Worm (Caenorhabditis elegans) whole organism, young adult: ENCODE results near the gene F13B6.2.

Experiments used
- B0035.1 ChIP-seq: sonication (generic microtip); optimal IDR thresholded peaks from 2 replicates; lab custom pipeline; 2016; ENCODE audit warnings: missing genetic modification characterization, mild to moderate bottlenecking, missing compliant biosample characterization, missing genotype, missing genetic modification reagents
- B0336.3 ChIP-seq: fragments of 200-800 bp; sonication (Bioruptor generic); IDR thresholded peaks from 2 replicates; pipeline ENCODE4 v1.3.6; 2022; ENCODE audit warnings: missing genetic modification characterization, missing compliant biosample characterization
- C17E4.6 ChIP-seq: fragments of 200-800 bp; sonication (Bioruptor generic); IDR thresholded peaks from 2 replicates; pipeline ENCODE4 v1.3.6; 2022; ENCODE audit warnings: missing genetic modification reagents, missing genetic modification characterization, missing compliant biosample characterization
- D2030.7 ChIP-seq: fragments of 200-800 bp; sonication (Bioruptor generic); IDR thresholded peaks from 2 replicates; pipeline ENCODE4 v1.3.6; 2022; ENCODE audit warnings: missing genetic modification reagents, missing genetic modification characterization, missing compliant biosample characterization
- F22D6.2 ChIP-seq: sonication (generic microtip); optimal IDR thresholded peaks from 2 replicates; lab custom pipeline; 2016; ENCODE audit warnings: mild to moderate bottlenecking, missing genetic modification characterization, missing compliant biosample characterization
- F33H1.4 ChIP-seq: fragments of 200-800 bp; sonication (Bioruptor generic); IDR thresholded peaks from 2 replicates; pipeline ENCODE4 v1.3.6; 2022; ENCODE audit warnings: missing genetic modification reagents, missing genetic modification characterization, missing compliant biosample characterization
- Y53G8AR.9 ChIP-seq: fragments of 200-800 bp; sonication (Bioruptor generic); conservative IDR thresholded peaks from 2 replicates; pipeline ENCODE4 v1.3.6; 2022; ENCODE audit warnings: missing genetic modification reagents, missing genetic modification characterization, missing compliant biosample characterization
- Y95B8A.8 ChIP-seq: fragments of 200-800 bp; sonication (Bioruptor generic); IDR thresholded peaks from 2 replicates; pipeline ENCODE4 v1.3.6; 2022; ENCODE audit warnings: missing genetic modification reagents, missing genetic modification characterization, missing compliant biosample characterization
- ZK185.1 ChIP-seq: sonication (generic microtip); optimal IDR thresholded peaks from 2 replicates; lab custom pipeline; 2016; ENCODE audit warnings: mild to moderate bottlenecking, missing genetic modification characterization, missing compliant biosample characterization; ENCODE audit not compliant: poor library complexity, severe bottlenecking
- atf-7 ChIP-seq: sonication (generic microtip); optimal IDR thresholded peaks from 2 replicates; lab custom pipeline; 2017; ENCODE audit warnings: mild to moderate bottlenecking, missing genetic modification characterization, missing compliant biosample characterization
- athp-1 ChIP-seq: sonication (generic microtip); optimal IDR thresholded peaks from 2 replicates; lab custom pipeline; 2017; ENCODE audit warnings: mild to moderate bottlenecking, missing genetic modification characterization, missing compliant biosample characterization
- attf-3 ChIP-seq: fragments of 200-800 bp; sonication (Bioruptor generic); conservative IDR thresholded peaks from 2 replicates; pipeline ENCODE4 v1.3.6; 2022; ENCODE audit warnings: missing genetic modification reagents, missing genetic modification characterization, missing compliant biosample characterization
- attf-5 ChIP-seq: fragments of 200-800 bp; sonication (Bioruptor generic); optimal IDR thresholded peaks from 2 replicates; lab custom pipeline; 2018; ENCODE audit warnings: mild to moderate bottlenecking, missing genetic modification characterization, missing compliant biosample characterization
- attf-6 ChIP-seq: fragments of 200-800 bp; sonication (Bioruptor generic); IDR thresholded peaks from 2 replicates; pipeline ENCODE4 v1.3.6; 2022; ENCODE audit warnings: missing genetic modification reagents, missing genetic modification characterization, missing compliant biosample characterization
- bed-1 ChIP-seq: fragments of 200-800 bp; sonication (Bioruptor generic); IDR thresholded peaks from 2 replicates; pipeline ENCODE4 v1.3.6; 2022; ENCODE audit warnings: missing genetic modification reagents, missing genetic modification characterization, missing compliant biosample characterization
- ceh-79 ChIP-seq: sonication (generic microtip); optimal IDR thresholded peaks from 2 replicates; lab custom pipeline; 2017; ENCODE audit warnings: mild to moderate bottlenecking, missing genetic modification characterization, missing compliant biosample characterization
- ceh-91 ChIP-seq: fragments of 200-800 bp; sonication (Bioruptor generic); IDR thresholded peaks from 2 replicates; pipeline ENCODE4 v1.3.6; 2022; ENCODE audit warnings: missing genetic modification reagents, missing genetic modification characterization, missing compliant biosample characterization
- dpl-1 ChIP-seq: fragments of 150-350 bp; optimal IDR thresholded peaks from 2 replicates; lab custom pipeline; 2014; ENCODE audit warnings: missing biosample characterization, missing genetic modification reagents, missing genetic modification characterization
- ets-4 ChIP-seq: fragments of 200-800 bp; sonication (Bioruptor generic); optimal IDR thresholded peaks from 2 replicates; lab custom pipeline; 2018; ENCODE audit warnings: mild to moderate bottlenecking, missing genetic modification characterization, missing compliant biosample characterization
- hmg-1.2 ChIP-seq: fragments of 200-800 bp; sonication (Bioruptor generic); IDR thresholded peaks from 2 replicates; pipeline ENCODE4 v1.3.6; 2022; ENCODE audit warnings: missing genetic modification reagents, missing genetic modification characterization, missing compliant biosample characterization
- hsf-1 ChIP-seq: fragments of 200-800 bp; sonication (Bioruptor generic); IDR thresholded peaks from 2 replicates; pipeline ENCODE4 v1.3.6; 2022; ENCODE audit warnings: missing genetic modification reagents, missing genetic modification characterization, missing compliant biosample characterization
- lin-26 ChIP-seq: fragments of 200-800 bp; sonication (Bioruptor generic); IDR thresholded peaks from 2 replicates; pipeline ENCODE4 v1.3.6; 2022; ENCODE audit warnings: missing genetic modification reagents, missing genetic modification characterization, missing compliant biosample characterization
- lin-35 ChIP-seq, 3 experiments: fragments of 150-350 bp in 2 of 3; sonication (generic microtip) in 1 of 3; optimal IDR thresholded peaks; 2 replicates each; lab custom pipeline; 2014 to 2018; ENCODE audit warnings: missing biosample characterization in 3 of 3, missing genetic modification characterization in 3 of 3, missing genetic modification reagents in 3 of 3
- lin-40 ChIP-seq: sonication (generic microtip); optimal IDR thresholded peaks from 2 replicates; lab custom pipeline; 2016; ENCODE audit warnings: missing genetic modification characterization, mild to moderate bottlenecking, missing compliant biosample characterization, missing genotype, missing genetic modification reagents
- lir-1 ChIP-seq: fragments of 200-800 bp; sonication (Bioruptor generic); conservative IDR thresholded peaks from 2 replicates; pipeline ENCODE4 v1.3.6; 2022; ENCODE audit warnings: missing genetic modification reagents, missing genetic modification characterization, missing compliant biosample characterization
- madf-3 ChIP-seq: fragments of 200-800 bp; sonication (Bioruptor generic); IDR thresholded peaks from 2 replicates; pipeline ENCODE4 v1.3.6; 2022; ENCODE audit warnings: missing genetic modification reagents, missing genetic modification characterization, missing compliant biosample characterization
- madf-6 ChIP-seq: fragments of 200-800 bp; sonication (Bioruptor generic); IDR thresholded peaks from 2 replicates; pipeline ENCODE4 v1.3.6; 2022; ENCODE audit warnings: missing genetic modification reagents, missing genetic modification characterization, missing compliant biosample characterization
- madf-8 ChIP-seq: fragments of 200-800 bp; sonication (Bioruptor generic); conservative IDR thresholded peaks from 2 replicates; pipeline ENCODE4 v1.3.6; 2022; ENCODE audit warnings: missing genetic modification reagents, missing genetic modification characterization, missing compliant biosample characterization
- nfya-2 ChIP-seq: fragments of 200-800 bp; sonication (Bioruptor generic); IDR thresholded peaks from 2 replicates; pipeline ENCODE4 v1.3.6; 2022; ENCODE audit warnings: missing genetic modification reagents, missing genetic modification characterization, missing compliant biosample characterization
- rcor-1 ChIP-seq: fragments of 200-800 bp; sonication (Bioruptor generic); IDR thresholded peaks from 2 replicates; pipeline ENCODE4 v1.3.6; 2022; ENCODE audit warnings: missing genetic modification reagents, missing genetic modification characterization, missing compliant biosample characterization
- snpc-1.1 ChIP-seq: sonication (generic microtip); optimal IDR thresholded peaks from 2 replicates; lab custom pipeline; 2017; ENCODE audit warnings: missing genetic modification characterization, mild to moderate bottlenecking, missing compliant biosample characterization, antibody characterized with exemption, moderate library complexity, missing genotype, missing genetic modification reagents; ENCODE audit not compliant: insufficient read depth
- snpc-3.4 ChIP-seq: sonication (generic microtip); optimal IDR thresholded peaks from 2 replicates; lab custom pipeline; 2017; ENCODE audit warnings: missing genetic modification characterization, mild to moderate bottlenecking, missing compliant biosample characterization, antibody characterized with exemption, moderate library complexity, missing genotype, missing genetic modification reagents
- snpc-4 ChIP-seq, 5 experiments: fragments of 150-350 bp in 1 of 5; sonication (generic microtip) in 4 of 5; optimal IDR thresholded peaks; 2 replicates each; lab custom pipeline; 2014 to 2018; ENCODE audit warnings: missing genetic modification characterization in 5 of 5, missing biosample characterization in 3 of 5, antibody characterized with exemption in 2 of 5, mild to moderate bottlenecking in 2 of 5, missing compliant biosample characterization in 2 of 5, missing genotype in 2 of 5, moderate library complexity in 2 of 5, missing genetic modification reagents in 1 of 5
- sptf-2 ChIP-seq: fragments of 200-800 bp; sonication (Bioruptor generic); optimal IDR thresholded peaks from 2 replicates; lab custom pipeline; 2018; ENCODE audit warnings: mild to moderate bottlenecking, missing genetic modification characterization, missing compliant biosample characterization
- tbp1 ChIP-seq: fragments of 200-800 bp; sonication (Bioruptor generic); optimal IDR thresholded peaks from 2 replicates; lab custom pipeline; 2018; ENCODE audit warnings: mild to moderate bottlenecking, missing genetic modification characterization, missing compliant biosample characterization
- tlf-1 ChIP-seq: fragments of 200-800 bp; sonication (Bioruptor generic); optimal IDR thresholded peaks from 2 replicates; lab custom pipeline; 2018; ENCODE audit warnings: mild to moderate bottlenecking, missing genetic modification characterization, missing compliant biosample characterization
- unc-130 ChIP-seq: sonication (generic microtip); optimal IDR thresholded peaks from 2 replicates; lab custom pipeline; 2016; ENCODE audit warnings: missing genetic modification reagents, missing genetic modification characterization, missing compliant biosample characterization
- unc-62 ChIP-seq: fragments of 150-350 bp; optimal IDR thresholded peaks from 2 replicates; lab custom pipeline; 2014; ENCODE audit warnings: missing biosample characterization, missing genetic modification reagents, missing genetic modification characterization
- zim-3 ChIP-seq: sonication (generic microtip); optimal IDR thresholded peaks from 2 replicates; lab custom pipeline; 2017; ENCODE audit warnings: mild to moderate bottlenecking, missing genetic modification characterization, moderate library complexity, missing compliant biosample characterization
- ztf-25 ChIP-seq: fragments of 200-800 bp; sonication (Bioruptor generic); IDR thresholded peaks from 2 replicates; pipeline ENCODE4 v1.3.6; 2022; ENCODE audit warnings: missing genetic modification reagents, missing genetic modification characterization, missing compliant biosample characterization
- ztf-26 ChIP-seq: sonication (generic microtip); optimal IDR thresholded peaks from 2 replicates; lab custom pipeline; 2017; ENCODE audit warnings: missing genetic modification characterization, missing compliant biosample characterization
- ztf-28 ChIP-seq: fragments of 200-800 bp; sonication (Bioruptor generic); IDR thresholded peaks from 2 replicates; pipeline ENCODE4 v1.3.6; 2022; ENCODE audit warnings: missing genetic modification reagents, missing genetic modification characterization, missing compliant biosample characterization
- ztf-6 ChIP-seq: fragments of 200-800 bp; sonication (Bioruptor generic); IDR thresholded peaks from 2 replicates; pipeline ENCODE4 v1.3.6; 2022; ENCODE audit warnings: missing genetic modification reagents, missing genetic modification characterization, missing compliant biosample characterization

Gene F13B6.2

DNA sequence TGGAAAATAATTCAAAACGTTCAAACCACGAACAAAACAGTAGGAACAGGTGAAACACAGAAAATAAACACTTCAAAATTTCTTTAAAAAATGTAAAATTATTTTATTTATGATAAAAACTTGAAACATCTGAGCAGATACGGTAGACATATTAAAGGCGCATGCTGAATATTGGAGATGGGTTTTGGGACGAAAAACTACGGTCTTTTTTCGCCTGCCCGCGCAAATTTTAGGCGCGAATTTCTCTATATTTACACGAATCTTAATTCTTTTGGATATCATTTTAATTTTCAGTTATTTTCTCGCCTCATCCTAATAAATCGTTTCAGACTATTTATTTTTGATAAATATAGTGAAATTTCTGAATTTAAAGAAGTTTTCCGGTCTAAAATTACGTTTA, 17.6 kb upstream of the F13B6.2 start (continued):
- peak in 2 of 3 experiments; percentile 25 to 64 for TF ChIP-seq lin-35 (GFP tag; optimal IDR thresholded peaks at IDR 0.05; lab: Kevin White, UChicago)
- peak; percentile 95 for TF ChIP-seq madf-8 (GFP tag; lab: Robert Waterston, UW)
- TF ChIP-seq ets-4 (GFP tag; lab: Kevin White, UChicago): no peak
- TF ChIP-seq ztf-26 (tag; lab: Kevin White, UChicago): no peak
- TF ChIP-seq F33H1.4: peak; percentile 98
- TF ChIP-seq athp-1 (tag; lab: Kevin White, UChicago): peak; percentile 37
- TF ChIP-seq C17E4.6: peak; percentile 59; the same call in 1 of the 2 replicates
- TF ChIP-seq snpc-1.1 (tag; lab: Kevin White, UChicago): peak; percentile 72
- peak; percentile 69 for TF ChIP-seq tbp1
- peak; percentile 92 for TF ChIP-seq ceh-91 (GFP tag; lab: Robert Waterston, UW)
- 0 out of 2 replicates have a peak, but pooled peaks have one; percentile 42 for TF ChIP-seq Y53G8AR.9 (GFP tag; lab: Robert Waterston, UW)
- TF ChIP-seq ztf-28: peak; percentile 67; the same call in 1 of the 2 replicates
- TF ChIP-seq madf-6 (GFP tag; lab: Robert Waterston, UW): peak; percentile 99
- peak; percentile 79 for TF ChIP-seq unc-130
- peak; percentile 73; the same call in 1 of the 2 replicates for TF ChIP-seq hsf-1
- TF ChIP-seq tlf-1 (GFP tag; lab: Kevin White, UChicago): peak; percentile 79
- peak; percentile 92 for TF ChIP-seq Y95B8A.8 (GFP tag; lab: Robert Waterston, UW)
- TF ChIP-seq ceh-79 (tag; lab: Kevin White, UChicago): no peak
- 0 out of 2 replicates have a peak, but pooled peaks have one; percentile 17 for TF ChIP-seq B0336.3 (GFP tag; lab: Robert Waterston, UW)
- peak; percentile 94 for TF ChIP-seq snpc-3.4
- TF ChIP-seq D2030.7: peak; percentile 93
- peak; percentile 98 for TF ChIP-seq dpl-1 (GFP tag; lab: Kevin White, UChicago)

DNA sequence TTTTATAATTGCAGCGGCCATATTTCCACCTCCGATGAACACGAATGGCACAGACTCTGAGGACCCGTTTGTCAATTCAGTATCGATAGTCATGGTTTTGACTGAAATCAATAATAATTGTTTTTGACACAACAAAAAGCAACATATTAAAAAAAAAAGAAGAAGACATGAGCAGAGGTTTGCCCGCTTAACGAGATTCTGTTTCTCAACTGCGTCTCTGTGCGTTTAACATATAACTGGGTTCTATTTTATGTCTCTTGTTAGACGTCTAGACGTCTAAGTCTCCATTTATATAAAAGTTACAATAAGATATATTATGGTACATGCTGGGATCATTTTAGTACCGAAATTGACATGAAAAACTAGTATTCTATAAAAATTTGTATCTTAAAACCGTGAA, 17.1 kb upstream of the F13B6.2 start, which contains the start of gene pycr-4:
Gene pycr-4, minus strand, starts transcription at position 101 of the 400 bp plus-strand sequence.
- TF ChIP-seq bed-1 (GFP tag; lab: Robert Waterston, UW) (no peak), sptf-2 (GFP tag; lab: Kevin White, UChicago) (no peak), ceh-79 (tag; lab: Kevin White, UChicago) (no peak), nfya-2 (GFP tag; lab: Robert Waterston, UW) (no peak), madf-3 (GFP tag; lab: Robert Waterston, UW) (no peak), hmg-1.2 (GFP tag; lab: Robert Waterston, UW) (peak; percentile 36; the same call in 1 of the 2 replicates)
- TF ChIP-seq, all 124 proteins: peak for 1

DNA sequence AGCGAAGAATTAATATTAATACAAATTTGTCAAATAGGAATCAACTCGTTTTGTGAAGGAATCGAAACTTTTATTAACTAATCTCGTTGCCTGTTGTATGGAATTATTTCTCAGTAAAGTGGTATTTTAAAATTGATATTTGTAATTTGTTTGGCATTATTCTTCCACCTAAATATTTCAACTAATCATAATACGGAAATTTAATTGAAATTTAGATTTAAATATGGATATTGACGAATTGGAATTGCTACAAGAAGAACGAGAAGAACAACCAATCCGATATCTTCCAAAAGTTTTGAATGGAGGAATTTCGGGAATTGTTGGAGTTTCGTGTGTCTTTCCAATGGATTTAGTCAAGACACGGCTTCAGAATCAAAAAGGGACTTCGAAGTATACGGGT, 14.7 kb upstream of the F13B6.2 start, which contains the start of gene slc-25A18.2:
Gene slc-25A18.2, plus strand, starts transcription at position 216 of the 400 bp plus-strand sequence.
- TF ChIP-seq rcor-1 (GFP tag; lab: Robert Waterston, UW) (no peak), atf-7 (tag; lab: Kevin White, UChicago) (no peak), snpc-4 (GFP tag; optimal IDR thresholded peaks at IDR 0.05; lab: Kevin White, UChicago) (no peak), snpc-4 (tag; optimal IDR thresholded peaks at IDR 0.05; lab: Kevin White, UChicago) (no peak), zim-3 (tag; lab: Kevin White, UChicago) (no peak), Y53G8AR.9 (GFP tag; lab: Robert Waterston, UW) (no peak), lin-26 (no peak), attf-3 (no peak), ztf-6 (GFP tag; lab: Robert Waterston, UW) (no peak), madf-3 (GFP tag; lab: Robert Waterston, UW) (no peak), ztf-25 (GFP tag; lab: Robert Waterston, UW) (no peak), F22D6.2 (no peak), lin-40 (no peak), unc-62 (GFP tag; lab: Kevin White, UChicago) (no peak), B0035.1 (tag; lab: Kevin White, UChicago) (no peak), ZK185.1 (tag; lab: Kevin White, UChicago) (no peak), attf-6 (no peak), lir-1 (GFP tag; lab: Robert Waterston, UW) (no peak), attf-5 (no peak)
